Fruit fly (Drosophila melanogaster): ENCODE results near the gene Fur1.

- TF ChIP-seq YL-1 (GFP tag; optimal IDR thresholded peaks at IDR 0.05) (no peak), CrebB (tag; optimal IDR thresholded peaks at IDR 0.05) (no peak)
Observed at dm6 chr3R:25489685-25490084, 16.8 kb upstream of the Fur1 start.
